Worm (Caenorhabditis elegans) whole organism, midembryonic: ENCODE data around the gene gck-3.
"Not testable (repeated sequence)": the region's sequence is repeated elsewhere in the genome, so short reads cannot be mapped to it uniquely, and the experiment has no call there.

Experiments used
- T22C8.4 ChIP-seq: fragments of 200-800 bp; sonication (Bioruptor generic); IDR thresholded peaks from 2 replicates; pipeline ENCODE4 v1.3.6; 2022; ENCODE audit warnings: missing genetic modification characterization, missing compliant biosample characterization
- cog-1 ChIP-seq: sonication (generic microtip); optimal IDR thresholded peaks from 2 replicates; lab custom pipeline; 2016; ENCODE audit warnings: missing genetic modification characterization, missing compliant biosample characterization
- flt-1 ChIP-seq: fragments of 200-800 bp; sonication (Bioruptor generic); IDR thresholded peaks from 2 replicates; pipeline ENCODE4 v1.3.6; 2022; ENCODE audit warnings: missing genetic modification characterization, missing compliant biosample characterization
- klf-2 ChIP-seq: fragments of 200-800 bp; sonication (Bioruptor generic); conservative IDR thresholded peaks from 2 replicates; pipeline ENCODE4 v1.3.6; 2022; ENCODE audit warnings: missing genetic modification reagents, missing genetic modification characterization, missing compliant biosample characterization
- med-1 ChIP-seq: sonication (generic microtip); optimal IDR thresholded peaks from 2 replicates; lab custom pipeline; 2017; ENCODE audit warnings: missing genetic modification characterization, mild to moderate bottlenecking, missing compliant biosample characterization, antibody characterized with exemption, missing genetic modification reagents; ENCODE audit not compliant: insufficient read depth
- ref-1 ChIP-seq: fragments of 200-800 bp; sonication (Bioruptor generic); conservative IDR thresholded peaks from 2 replicates; pipeline ENCODE4 v1.3.6; 2022; ENCODE audit warnings: missing genetic modification reagents, missing genetic modification characterization, missing compliant biosample characterization
- tab-1 ChIP-seq: fragments of 200-800 bp; sonication (Bioruptor generic); IDR thresholded peaks from 2 replicates; pipeline ENCODE4 v1.3.6; 2022; ENCODE audit warnings: missing genetic modification characterization, missing compliant biosample characterization
- ztf-23 ChIP-seq: fragments of 200-800 bp; sonication (Bioruptor generic); IDR thresholded peaks from 2 replicates; pipeline ENCODE4 v1.3.6; 2022; ENCODE audit warnings: missing genetic modification reagents, missing genetic modification characterization, missing compliant biosample characterization
- ztf-29 ChIP-seq: fragments of 200-800 bp; sonication (Bioruptor generic); IDR thresholded peaks from 2 replicates; pipeline ENCODE4 v1.3.6; 2022; ENCODE audit warnings: missing genetic modification reagents, missing genetic modification characterization, missing compliant biosample characterization

gck-3 gene

ce11 chrV:17966747-17967146 is at the start of gene gck-3:
gck-3 (minus strand) TSS chrV:17966847.
- TF ChIP-seq ztf-23 (GFP tag; lab: Robert Waterston, UW) (no peak), T22C8.4 (GFP tag; lab: Robert Waterston, UW) (no peak), med-1 (no peak), flt-1 (GFP tag; lab: Robert Waterston, UW) (no peak), tab-1 (GFP tag; lab: Robert Waterston, UW) (no peak)

- TF ChIP-seq ztf-29 (GFP tag; lab: Robert Waterston, UW) = no peak
- TF ChIP-seq T22C8.4 (GFP tag; lab: Robert Waterston, UW) = no peak
Observed at ce11 chrV:18014116-18014515, 47.5 kb upstream of the gck-3 start, which contains the start of gene srh-133. srh-133 (minus strand) TSS chrV:18014216.

ce11 chrV:18010737-18011136 is 44.1 kb upstream of the gck-3 start, which contains the start of gene Y59A8B.26:
Y59A8B.26 (minus strand) TSS chrV:18010837.
- not testable (repeated sequence) for TF ChIP-seq flt-1 (GFP tag; lab: Robert Waterston, UW); med-1; T22C8.4 (GFP tag; lab: Robert Waterston, UW)

- no peak for TF ChIP-seq flt-1 (GFP tag; lab: Robert Waterston, UW)
- TF ChIP-seq med-1 = no peak
- TF ChIP-seq ztf-29 (GFP tag; lab: Robert Waterston, UW) = no peak
- TF ChIP-seq klf-2 (GFP tag; lab: Robert Waterston, UW) = no peak
- TF ChIP-seq T22C8.4 (GFP tag; lab: Robert Waterston, UW) = no peak
- TF ChIP-seq ztf-23 (GFP tag; lab: Robert Waterston, UW) = no peak
- TF ChIP-seq tab-1 (GFP tag; lab: Robert Waterston, UW) = no peak
- TF ChIP-seq ref-1 (GFP tag; lab: Robert Waterston, UW) = no peak
- TF ChIP-seq cog-1 (tag; lab: Kevin White, UChicago) = no peak
Observed at ce11 chrV:18008680-18009079, 42.0 kb upstream of the gck-3 start.

- TF ChIP-seq T22C8.4, tab-1, ztf-29 (GFP tag; lab: Robert Waterston, UW): not testable (repeated sequence)
Observed at ce11 chrV:18006930-18007329, 40.3 kb upstream of the gck-3 start, which contains the start of gene Y59A8B.19. Y59A8B.19 (plus strand) TSS chrV:18007230.

- TF ChIP-seq T22C8.4 (GFP tag; lab: Robert Waterston, UW) (no peak), cog-1 (tag; lab: Kevin White, UChicago) (no peak), ref-1 (GFP tag; lab: Robert Waterston, UW) (no peak), ztf-29 (GFP tag; lab: Robert Waterston, UW) (no peak), klf-2 (GFP tag; lab: Robert Waterston, UW) (no peak), flt-1 (GFP tag; lab: Robert Waterston, UW) (no peak)
Observed at ce11 chrV:18003876-18004275, 37.2 kb upstream of the gck-3 start.

- TF ChIP-seq ztf-29 (GFP tag; lab: Robert Waterston, UW) = no peak
- no peak for TF ChIP-seq tab-1 (GFP tag; lab: Robert Waterston, UW)
- TF ChIP-seq ref-1 (GFP tag; lab: Robert Waterston, UW) = no peak
- TF ChIP-seq cog-1 (tag; lab: Kevin White, UChicago) = no peak
- no peak for TF ChIP-seq ztf-23 (GFP tag; lab: Robert Waterston, UW)
- TF ChIP-seq T22C8.4 (GFP tag; lab: Robert Waterston, UW) = no peak
- no peak for TF ChIP-seq flt-1 (GFP tag; lab: Robert Waterston, UW)
- TF ChIP-seq med-1 = no peak
- no peak for TF ChIP-seq klf-2 (GFP tag; lab: Robert Waterston, UW)
Observed at ce11 chrV:18001268-18001667, 34.6 kb upstream of the gck-3 start, which contains the start of gene lon-8. lon-8 (minus strand) TSS chrV:18001368.

ce11 chrV:17985960-17986359 is 19.3 kb upstream of the gck-3 start, which contains the start of gene Y59A8B.21:
Y59A8B.21 (plus strand) TSS chrV:17986260.
- TF ChIP-seq ztf-23 (GFP tag; lab: Robert Waterston, UW) (no peak), cog-1 (tag; lab: Kevin White, UChicago) (no peak), ref-1 (GFP tag; lab: Robert Waterston, UW) (no peak), flt-1 (GFP tag; lab: Robert Waterston, UW) (no peak), ztf-29 (GFP tag; lab: Robert Waterston, UW) (no peak), med-1 (no peak), tab-1 (GFP tag; lab: Robert Waterston, UW) (no peak), klf-2 (GFP tag; lab: Robert Waterston, UW) (no peak), T22C8.4 (GFP tag; lab: Robert Waterston, UW) (no peak)

- no peak for TF ChIP-seq ref-1 (GFP tag; lab: Robert Waterston, UW)
- TF ChIP-seq T22C8.4 (GFP tag; lab: Robert Waterston, UW) = no peak
- no peak for TF ChIP-seq ztf-29 (GFP tag; lab: Robert Waterston, UW)
- TF ChIP-seq med-1 = no peak
- no peak for TF ChIP-seq flt-1 (GFP tag; lab: Robert Waterston, UW)
- TF ChIP-seq cog-1 (tag; lab: Kevin White, UChicago) = no peak
- TF ChIP-seq tab-1 (GFP tag; lab: Robert Waterston, UW) = no peak
- no peak for TF ChIP-seq ztf-23 (GFP tag; lab: Robert Waterston, UW)
- no peak for TF ChIP-seq klf-2 (GFP tag; lab: Robert Waterston, UW)
Observed at ce11 chrV:17982935-17983334, 16.3 kb upstream of the gck-3 start.

ce11 chrV:17981732-17982131 is 15.1 kb upstream of the gck-3 start:
- no peak for TF ChIP-seq ztf-23 (GFP tag; lab: Robert Waterston, UW)
- no peak for TF ChIP-seq flt-1 (GFP tag; lab: Robert Waterston, UW)
- TF ChIP-seq med-1 = no peak
- no peak for TF ChIP-seq cog-1 (tag; lab: Kevin White, UChicago)
- TF ChIP-seq tab-1 (GFP tag; lab: Robert Waterston, UW) = no peak
- no peak for TF ChIP-seq ref-1 (GFP tag; lab: Robert Waterston, UW)
